Fruit fly (Drosophila melanogaster) whole organism, larva: ENCODE measurements around the gene Tailor.

Experiments
- noc ChIP-seq: fragments of 200-800 bp; sonication (Bioruptor generic); optimal IDR thresholded peaks from 3 replicates; lab custom pipeline; 2019; ENCODE audit warnings: missing biosample characterization, mild to moderate bottlenecking, missing genetic modification characterization, moderate library complexity

Tailor gene

dm6 chr3R:7109760-7110303 lies 23.9 kb upstream of the Tailor start:
- TF ChIP-seq noc: no peak

dm6 chr3R:7108589-7109312 lies 22.9 kb upstream of the Tailor start:
- TF ChIP-seq noc: peak; percentile 5

DNA sequence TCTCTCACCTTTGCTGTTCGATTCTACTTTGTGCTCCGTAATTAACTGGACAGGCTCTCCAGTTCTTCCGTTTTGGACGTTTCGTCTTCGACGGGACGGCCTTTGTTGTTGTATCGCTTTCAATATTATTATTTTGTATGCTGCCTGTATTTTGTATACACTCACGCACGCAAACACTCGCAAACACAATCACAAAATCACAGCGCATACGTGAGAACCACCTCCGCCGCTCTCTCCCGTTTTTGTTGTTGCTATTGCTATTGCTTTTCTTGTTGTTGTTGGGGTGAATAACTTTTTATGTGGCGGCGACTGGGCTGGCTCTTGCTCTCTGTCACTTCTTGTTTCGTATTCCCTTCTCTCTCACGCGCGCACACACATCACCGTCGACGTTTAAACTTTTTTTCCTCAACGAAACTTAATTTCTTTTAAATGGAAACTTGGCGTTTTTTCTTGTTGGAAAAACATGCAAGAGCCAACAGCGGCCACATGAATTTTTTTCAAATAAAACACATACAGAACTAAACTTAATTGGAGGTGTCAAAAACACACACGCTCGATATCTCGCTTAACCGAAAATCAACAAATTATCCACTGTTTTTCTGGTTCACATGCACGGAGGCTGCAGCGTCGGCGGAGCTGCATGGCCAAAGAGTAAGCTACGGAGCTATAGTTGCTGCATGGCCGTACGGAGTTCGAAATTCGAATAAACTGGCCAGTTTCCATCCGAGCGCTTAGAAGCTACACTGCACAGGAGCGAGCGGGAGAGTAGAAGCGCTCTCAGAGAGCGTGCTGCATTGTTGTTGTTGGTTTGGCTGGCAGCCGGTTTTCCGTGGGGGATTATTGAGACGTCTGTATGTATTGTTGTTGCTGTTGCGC lies 22.1 kb upstream of the Tailor start:
- TF ChIP-seq noc: peak; percentile 58

DNA sequence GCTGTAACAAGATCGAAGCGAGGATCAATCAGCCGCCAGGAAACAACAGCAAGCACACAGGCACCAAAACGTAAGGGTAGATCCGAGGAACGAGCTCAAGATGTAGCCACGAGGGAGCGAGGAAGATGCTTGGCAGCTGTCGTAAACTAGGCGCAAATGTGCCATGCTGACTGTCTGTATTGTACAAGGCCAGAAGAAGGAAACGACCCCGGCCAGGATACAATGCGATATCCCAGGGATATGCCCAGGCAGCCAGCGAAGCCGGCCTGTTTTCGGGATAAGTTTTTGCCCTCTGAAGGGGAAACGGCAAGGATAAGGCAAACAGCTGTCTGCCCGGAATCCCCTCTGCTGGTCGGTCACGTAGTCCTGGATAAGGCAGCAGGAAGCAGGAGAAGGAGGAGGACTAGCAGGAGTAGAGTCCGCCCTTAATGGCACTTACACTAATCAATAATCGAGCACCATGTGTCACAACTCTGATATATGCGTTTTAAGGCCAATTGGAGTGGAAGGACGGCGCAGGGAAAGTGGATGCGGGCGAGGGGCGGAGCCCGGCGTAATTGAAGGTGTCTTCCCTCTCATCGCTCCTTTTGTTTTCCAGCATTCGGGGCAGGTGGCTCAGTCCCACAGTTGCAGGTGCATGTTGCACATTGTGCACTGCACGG lies 19.8 kb upstream of the Tailor start:
- no peak for TF ChIP-seq noc

DNA sequence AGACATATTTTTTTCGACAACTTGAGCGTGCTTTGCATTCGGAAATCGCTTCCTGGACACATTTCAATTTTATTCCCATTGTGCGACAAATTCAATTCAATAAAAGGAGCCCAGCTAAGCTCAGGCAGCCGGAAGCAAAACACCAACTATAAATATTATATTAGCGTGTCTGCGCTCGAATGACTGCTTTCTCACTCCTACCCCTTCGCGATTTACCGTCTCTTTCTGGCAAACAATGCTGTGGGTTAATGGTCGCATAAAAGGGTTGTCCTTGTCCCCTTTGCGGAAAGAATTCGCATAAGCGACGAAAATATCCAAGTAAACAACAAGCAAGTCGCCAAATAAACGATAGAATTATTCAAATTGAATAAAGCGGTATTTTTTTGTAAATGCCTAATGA lies 18.4 kb upstream of the Tailor start:
- TF ChIP-seq noc: no peak

DNA sequence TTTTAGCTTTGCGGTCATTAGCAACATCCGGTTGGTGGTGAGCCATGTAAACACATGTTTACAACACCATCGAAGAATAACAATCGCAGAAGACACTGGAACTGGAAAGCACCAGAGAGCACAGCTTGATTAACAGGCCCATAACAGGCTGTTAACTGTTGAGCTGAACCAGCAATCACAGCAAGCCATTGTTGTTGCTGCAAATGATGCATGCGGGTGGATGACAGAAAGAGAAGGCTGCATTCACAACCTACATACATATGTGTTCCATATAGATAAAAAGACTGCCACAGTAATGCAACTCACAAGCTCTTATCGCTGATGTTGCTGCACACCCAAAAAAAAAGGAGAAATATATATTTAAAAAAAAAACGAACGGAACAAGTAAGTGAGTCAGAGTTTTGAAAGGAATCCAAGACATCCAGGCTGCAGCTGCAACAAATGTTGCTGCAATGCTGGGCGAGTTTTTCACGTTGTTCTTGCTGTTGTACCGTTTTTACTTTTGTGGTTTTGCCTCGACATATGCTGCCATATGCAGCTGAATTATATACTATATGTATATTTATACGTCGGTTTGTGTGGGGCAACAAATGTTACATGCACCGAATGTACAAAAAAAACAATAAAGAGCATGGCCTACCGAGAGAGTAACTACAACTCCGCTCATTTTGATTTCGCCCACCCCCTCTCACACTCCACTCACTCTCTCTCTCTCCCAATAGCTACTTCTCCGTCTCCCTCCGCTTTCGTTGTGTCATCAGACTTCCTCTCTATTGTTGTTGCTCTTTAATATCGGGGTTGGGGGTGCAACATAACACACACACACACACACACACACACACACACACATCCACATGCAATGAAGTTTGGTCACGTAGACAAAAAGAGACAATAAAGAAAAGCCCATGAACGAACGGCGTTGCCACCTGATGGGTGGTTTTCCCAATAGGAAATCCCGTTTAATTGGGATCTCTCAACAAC lies 17.3 kb upstream of the Tailor start:
- TF ChIP-seq noc: no peak

DNA sequence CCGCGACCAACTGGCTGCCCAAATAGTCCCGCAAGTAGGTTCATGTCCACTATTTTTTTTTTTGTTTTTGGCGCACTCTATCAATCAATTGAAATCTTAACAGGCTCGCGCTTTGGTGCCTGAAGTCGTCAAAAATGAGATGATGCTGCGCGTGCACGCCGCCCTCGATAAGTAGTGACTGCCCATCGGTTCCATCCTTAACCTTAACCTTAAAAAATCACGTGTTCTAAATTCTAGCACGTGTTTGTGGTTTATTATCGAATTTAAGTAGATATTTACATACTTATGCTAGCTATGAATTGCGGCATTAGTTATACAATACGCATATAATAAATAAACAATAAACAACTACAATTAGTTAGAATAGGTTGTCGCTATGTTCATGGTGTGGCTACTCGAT lies 8.5 kb upstream of the Tailor start:
- TF ChIP-seq noc: no peak

DNA sequence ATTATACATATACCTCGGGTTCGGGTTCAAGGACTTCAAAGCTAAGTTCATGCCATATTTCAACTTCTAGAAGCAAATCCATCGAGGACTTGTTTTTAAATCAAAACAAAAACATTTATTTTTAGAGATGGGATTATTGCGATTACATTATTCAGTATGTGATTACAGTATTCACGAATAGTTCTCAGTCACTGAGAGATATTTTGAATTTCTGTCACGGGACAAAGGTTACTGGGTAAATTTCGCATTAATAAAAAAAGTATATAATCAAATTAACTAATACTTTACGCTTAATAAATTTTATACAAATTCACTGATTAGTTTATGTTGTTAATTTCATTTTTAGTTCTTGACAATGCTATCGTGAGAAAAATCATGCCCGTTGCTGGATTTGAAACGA lies 7.7 kb upstream of the Tailor start:
- TF ChIP-seq noc: no peak

- no peak for TF ChIP-seq noc
Measured at dm6 chr3R:7091904-7092303, 6.0 kb upstream of the Tailor start.

DNA sequence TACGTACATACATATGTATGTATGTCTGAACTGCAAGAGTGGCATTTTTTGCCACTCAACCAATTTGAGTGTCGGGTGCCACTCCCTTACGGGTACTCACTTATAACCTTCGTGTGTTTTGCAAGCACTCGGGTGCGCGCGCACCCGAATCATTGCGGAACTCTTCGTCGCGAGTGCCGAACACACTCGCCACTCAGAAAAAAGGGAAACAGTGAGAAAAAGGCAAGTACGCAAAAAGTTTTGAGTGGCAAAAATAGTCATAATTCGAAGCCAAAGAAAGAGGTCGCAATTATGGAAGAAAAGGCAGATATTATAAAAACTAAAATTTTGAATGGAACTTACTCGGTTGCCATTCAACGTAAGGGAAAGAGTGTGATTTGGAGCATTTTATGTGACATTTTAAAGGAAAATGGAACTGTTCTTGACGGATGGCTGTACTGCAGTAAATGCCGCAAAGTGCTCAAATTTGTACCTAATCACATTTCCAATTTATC lies 4.5 kb upstream of the Tailor start:
- TF ChIP-seq noc: no peak

dm6 chr3R:7089522-7090336 lies 3.8 kb upstream of the Tailor start:
- TF ChIP-seq noc: peak; percentile 18

DNA sequence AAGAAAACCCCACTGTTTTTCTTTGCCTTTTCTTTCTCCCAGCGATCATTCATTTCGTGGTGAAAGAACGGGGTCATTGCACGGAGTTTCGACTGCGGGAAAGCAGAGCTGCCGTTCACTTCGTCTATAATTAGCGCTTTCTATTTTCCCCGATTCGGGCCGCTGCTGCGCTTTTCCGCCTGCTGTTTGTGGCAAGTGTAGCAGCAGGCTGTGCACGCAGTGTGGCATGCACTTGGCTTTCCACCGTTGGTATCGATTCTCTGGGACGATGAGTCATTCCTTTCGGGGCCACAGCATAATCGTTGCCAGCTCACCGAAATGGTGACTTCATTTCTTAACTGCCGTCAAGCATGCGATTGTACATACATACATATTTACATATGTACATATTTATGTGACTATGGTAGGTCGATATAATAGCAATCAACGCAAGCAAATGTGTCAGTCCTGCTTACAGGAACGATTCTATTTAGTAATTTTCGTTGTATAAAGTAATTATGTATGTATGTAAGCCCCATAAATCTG lies 3.0 kb upstream of the Tailor start:
- no peak for TF ChIP-seq noc

dm6 chr3R:7087904-7088303 lies 2.0 kb upstream of the Tailor start:
- TF ChIP-seq noc: no peak

DNA sequence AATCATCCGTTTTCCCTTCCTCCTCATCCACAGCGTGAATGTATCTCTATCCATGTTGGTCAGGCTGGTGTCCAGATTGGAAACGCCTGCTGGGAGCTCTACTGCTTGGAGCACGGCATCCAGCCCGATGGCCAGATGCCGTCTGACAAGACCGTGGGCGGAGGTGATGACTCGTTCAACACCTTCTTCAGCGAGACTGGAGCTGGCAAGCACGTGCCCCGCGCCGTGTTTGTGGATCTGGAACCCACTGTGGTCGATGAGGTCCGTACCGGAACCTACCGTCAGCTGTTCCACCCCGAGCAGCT lies 1.3 kb upstream of the Tailor start:
- TF ChIP-seq noc: no peak
